Fruit fly (Drosophila melanogaster) ovary, adult (tissue): ENCODE measurements around the gene emb.

Source experiments
- CG17801 ChIP-seq: fragments of 200-800 bp; optimal IDR thresholded peaks from 2 replicates; lab custom pipeline; 2019; ENCODE audit warnings: missing biosample characterization, mild to moderate bottlenecking, missing genetic modification characterization, moderate library complexity; ENCODE audit not compliant: partially characterized antibody

The emb gene

dm6 chr2L:8425212-8425611, 21.8 kb downstream of the emb start:
- TF ChIP-seq CG17801 (GFP tag; lab: Kevin White, UChicago) = no peak

- TF ChIP-seq CG17801 (GFP tag; lab: Kevin White, UChicago) = no peak
Observed at dm6 chr2L:8425962-8426759, 22.8 kb downstream of the emb start.

- no peak for TF ChIP-seq CG17801 (GFP tag; lab: Kevin White, UChicago)
Observed at dm6 chr2L:8426801-8427200, 23.4 kb downstream of the emb start.

- TF ChIP-seq CG17801 (GFP tag; lab: Kevin White, UChicago) = no peak
Observed at dm6 chr2L:8432130-8432529, 28.8 kb downstream of the emb start.

dm6 chr2L:8433512-8433911, 30.1 kb downstream of the emb start, which contains the start of gene grk:
TSS of gene grk (minus strand) at chr2L:8433598.
- TF ChIP-seq CG17801 (GFP tag; lab: Kevin White, UChicago) = no peak

dm6 chr2L:8437176-8437575, 33.8 kb downstream of the emb start, which contains the start of the genes D12 and Chrac-14:
TSS of gene D12 (minus strand) at chr2L:8437365.
TSS of gene Chrac-14 (plus strand) at chr2L:8437405.
- no peak for TF ChIP-seq CG17801 (GFP tag; lab: Kevin White, UChicago)

- no peak for TF ChIP-seq CG17801 (GFP tag; lab: Kevin White, UChicago)
Observed at dm6 chr2L:8438052-8438451, 34.7 kb downstream of the emb start, which contains the start of gene mus201. TSS of gene mus201 (plus strand) at chr2L:8438169.

- no peak for TF ChIP-seq CG17801 (GFP tag; lab: Kevin White, UChicago)
Observed at dm6 chr2L:8442147-8442546, 38.8 kb downstream of the emb start, which contains the start of gene CG31897. TSS of gene CG31897 (plus strand) at chr2L:8442447.

dm6 chr2L:8449358-8449757, 46.0 kb downstream of the emb start, which contains the start of gene Aasdh:
TSS of gene Aasdh (minus strand) at chr2L:8449576.
- TF ChIP-seq CG17801 (GFP tag; lab: Kevin White, UChicago) = no peak

- TF ChIP-seq CG17801 (GFP tag; lab: Kevin White, UChicago) = no peak
Observed at dm6 chr2L:8451497-8451896, 48.1 kb downstream of the emb start.
